Worm (Caenorhabditis elegans) whole organism, L4 larva: Measurements from ENCODE around the gene cdd-1.
A peak's percentile ranks its signal among the peaks of the same experiment; 100 is the strongest.

Experiments
- F37D6.2 ChIP-seq: sonication (generic microtip); optimal IDR thresholded peaks from 2 replicates; lab custom pipeline; 2016; ENCODE audit warnings: mild to moderate bottlenecking, missing genetic modification characterization, missing compliant biosample characterization
- F49E8.2 ChIP-seq: sonication (generic microtip); optimal IDR thresholded peaks from 2 replicates; lab custom pipeline; 2016; ENCODE audit warnings: missing compliant biosample characterization, mild to moderate bottlenecking, missing genetic modification characterization, borderline replicate concordance
- R02D3.7 ChIP-seq: fragments of 150-350 bp; sonication (generic microtip); optimal IDR thresholded peaks from 3 replicates; lab custom pipeline; 2014; ENCODE audit warnings: missing biosample characterization, missing genetic modification characterization
- T20F7.1 ChIP-seq: fragments of 200-800 bp; sonication (Bioruptor generic); optimal IDR thresholded peaks from 2 replicates; lab custom pipeline; 2018; ENCODE audit warnings: mild to moderate bottlenecking, missing genetic modification characterization, missing compliant biosample characterization
- Y48G9A.11 ChIP-seq: fragments of 200-800 bp; sonication (Bioruptor generic); IDR thresholded peaks from 2 replicates; pipeline ENCODE4 v1.3.6; 2022; ENCODE audit warnings: missing genetic modification reagents, missing genetic modification characterization, missing compliant biosample characterization
- Y75B8A.6 ChIP-seq: fragments of 200-800 bp; sonication (Bioruptor generic); IDR thresholded peaks from 2 replicates; pipeline ENCODE4 v1.3.6; 2022; ENCODE audit warnings: missing genetic modification reagents, missing genetic modification characterization, missing compliant biosample characterization
- aha-1 ChIP-seq: fragments of 150-350 bp; peaks from one replicate; lab custom pipeline; 2014; ENCODE audit warnings: missing biosample characterization, missing genetic modification characterization
- ceh-20 ChIP-seq: fragments of 200-800 bp; sonication (Bioruptor generic); IDR thresholded peaks from 2 replicates; pipeline ENCODE4 v1.3.6; 2022; ENCODE audit warnings: missing genetic modification reagents, missing genetic modification characterization, missing compliant biosample characterization
- ceh-44 ChIP-seq: fragments of 200-800 bp; sonication (Bioruptor generic); IDR thresholded peaks from 2 replicates; pipeline ENCODE4 v1.3.6; 2022; ENCODE audit warnings: missing genetic modification reagents, missing genetic modification characterization, missing compliant biosample characterization
- ces-1 ChIP-seq: fragments of 150-350 bp; sonication (generic microtip); optimal IDR thresholded peaks from 4 replicates; lab custom pipeline; 2014; ENCODE audit warnings: missing biosample characterization, missing genetic modification reagents, missing genetic modification characterization
- cey-2 ChIP-seq: sonication (generic microtip); optimal IDR thresholded peaks from 3 replicates; lab custom pipeline; 2017; ENCODE audit warnings: missing genetic modification characterization, mild to moderate bottlenecking, missing compliant biosample characterization, antibody characterized with exemption, borderline replicate concordance; ENCODE audit not compliant: insufficient read depth
- ctbp-1 ChIP-seq: fragments of 200-800 bp; sonication (Bioruptor generic); IDR thresholded peaks from 2 replicates; pipeline ENCODE4 v1.3.6; 2022; ENCODE audit warnings: missing genetic modification reagents, missing genetic modification characterization, missing compliant biosample characterization
- daf-12 ChIP-seq: fragments of 150-350 bp; optimal IDR thresholded peaks from 2 replicates; lab custom pipeline; 2014; ENCODE audit warnings: missing biosample characterization, missing genetic modification reagents, missing genetic modification characterization
- daf-19 ChIP-seq: fragments of 200-800 bp; sonication (Bioruptor generic); conservative IDR thresholded peaks from 2 replicates; pipeline ENCODE4 v1.3.6; 2022; ENCODE audit warnings: missing genetic modification characterization, missing compliant biosample characterization
- dmd-6 ChIP-seq: fragments of 200-800 bp; sonication (Bioruptor generic); IDR thresholded peaks from 2 replicates; pipeline ENCODE4 v1.3.6; 2022; ENCODE audit warnings: missing genetic modification reagents, missing genetic modification characterization, missing compliant biosample characterization
- dmd-8 ChIP-seq: fragments of 200-800 bp; sonication (Bioruptor generic); IDR thresholded peaks from 2 replicates; pipeline ENCODE4 v1.3.6; 2022; ENCODE audit warnings: missing genetic modification characterization, missing compliant biosample characterization
- dmd-9 ChIP-seq: fragments of 200-800 bp; sonication (Bioruptor generic); IDR thresholded peaks from 2 replicates; pipeline ENCODE4 v1.3.6; 2022; ENCODE audit warnings: missing genetic modification reagents, missing genetic modification characterization, missing compliant biosample characterization
- duxl-1 ChIP-seq: sonication (generic microtip); optimal IDR thresholded peaks from 2 replicates; lab custom pipeline; 2016; ENCODE audit warnings: mild to moderate bottlenecking, missing genetic modification characterization, moderate library complexity, missing compliant biosample characterization; ENCODE audit not compliant: poor library complexity
- fkh-10 ChIP-seq: fragments of 150-350 bp; optimal IDR thresholded peaks from 2 replicates; lab custom pipeline; 2014; ENCODE audit warnings: missing biosample characterization, missing genetic modification reagents, missing genetic modification characterization
- gei-8 ChIP-seq: fragments of 200-800 bp; sonication (Bioruptor generic); optimal IDR thresholded peaks from 2 replicates; lab custom pipeline; 2018; ENCODE audit warnings: mild to moderate bottlenecking, missing genetic modification characterization, missing compliant biosample characterization
- hif-1 ChIP-seq, 2 experiments: sonication (generic microtip); optimal IDR thresholded peaks; 2 replicates each; lab custom pipeline; 2016 to 2017; ENCODE audit warnings: missing compliant biosample characterization in 2 of 2, missing genetic modification characterization in 2 of 2, missing genetic modification reagents in 2 of 2, missing genotype in 2 of 2, mild to moderate bottlenecking in 1 of 2
- hlh-11 ChIP-seq: fragments of 200-800 bp; sonication (Bioruptor generic); optimal IDR thresholded peaks from 2 replicates; lab custom pipeline; 2018; ENCODE audit warnings: mild to moderate bottlenecking, missing genetic modification characterization, missing compliant biosample characterization
- hlh-30 ChIP-seq: sonication (generic microtip); optimal IDR thresholded peaks from 2 replicates; lab custom pipeline; 2017; ENCODE audit warnings: antibody characterized with exemption, mild to moderate bottlenecking, missing genetic modification characterization, missing compliant biosample characterization; ENCODE audit not compliant: insufficient read depth
- lim-7 ChIP-seq: fragments of 200-800 bp; sonication (Bioruptor generic); IDR thresholded peaks from 2 replicates; pipeline ENCODE4 v1.3.6; 2022; ENCODE audit warnings: missing genetic modification characterization, missing compliant biosample characterization
- lin-1 ChIP-seq: fragments of 200-800 bp; sonication (Bioruptor generic); IDR thresholded peaks from 2 replicates; pipeline ENCODE4 v1.3.6; 2022; ENCODE audit warnings: missing genetic modification reagents, missing genetic modification characterization, missing compliant biosample characterization
- lin-13 ChIP-seq: fragments of 150-350 bp; optimal IDR thresholded peaks from 2 replicates; lab custom pipeline; 2014; ENCODE audit warnings: missing biosample characterization, missing genetic modification reagents, missing genetic modification characterization
- lin-29 ChIP-seq: fragments of 200-800 bp; sonication (Bioruptor generic); IDR thresholded peaks from 2 replicates; pipeline ENCODE4 v1.3.6; 2022; ENCODE audit warnings: missing genetic modification reagents, missing genetic modification characterization, missing compliant biosample characterization
- lir-3 ChIP-seq: sonication (generic microtip); optimal IDR thresholded peaks from 2 replicates; lab custom pipeline; 2016; ENCODE audit warnings: mild to moderate bottlenecking, missing genetic modification characterization, missing compliant biosample characterization
- madf-5 ChIP-seq, 2 experiments: fragments of 200-800 bp; sonication (Bioruptor generic); IDR thresholded peaks; 2 replicates each; pipeline ENCODE4 v1.3.6; 2022; ENCODE audit warnings: missing compliant biosample characterization in 2 of 2, missing genetic modification characterization in 2 of 2
- mes-2 ChIP-seq: sonication (generic microtip); optimal IDR thresholded peaks from 2 replicates; lab custom pipeline; 2016; ENCODE audit warnings: missing genotype, mild to moderate bottlenecking, missing genetic modification characterization, missing compliant biosample characterization; ENCODE audit not compliant: poor library complexity, severe bottlenecking
- mxl-2 ChIP-seq: fragments of 200-800 bp; sonication (Bioruptor generic); conservative IDR thresholded peaks from 2 replicates; pipeline ENCODE4 v1.3.6; 2022; ENCODE audit warnings: missing genetic modification reagents, missing genetic modification characterization, missing compliant biosample characterization
- mxl-3 ChIP-seq: fragments of 200-800 bp; sonication (Bioruptor generic); optimal IDR thresholded peaks from 2 replicates; lab custom pipeline; 2018; ENCODE audit warnings: mild to moderate bottlenecking, missing genetic modification characterization, missing compliant biosample characterization
- nhr-102 ChIP-seq: sonication (generic microtip); optimal IDR thresholded peaks from 2 replicates; lab custom pipeline; 2016; ENCODE audit warnings: mild to moderate bottlenecking, missing genetic modification characterization, moderate library complexity, missing compliant biosample characterization
- nhr-111 ChIP-seq: fragments of 200-800 bp; sonication (Bioruptor generic); optimal IDR thresholded peaks from 2 replicates; lab custom pipeline; 2018; ENCODE audit warnings: mild to moderate bottlenecking, missing genetic modification characterization, missing compliant biosample characterization
- nhr-25 ChIP-seq: sonication (generic microtip); optimal IDR thresholded peaks from 2 replicates; lab custom pipeline; 2017; ENCODE audit warnings: missing genetic modification characterization, mild to moderate bottlenecking, missing compliant biosample characterization, antibody characterized with exemption, moderate library complexity, borderline replicate concordance; ENCODE audit not compliant: insufficient read depth
- nhr-28 ChIP-seq: fragments of 150-350 bp; optimal IDR thresholded peaks from 2 replicates; lab custom pipeline; 2014; ENCODE audit warnings: missing biosample characterization, missing genetic modification characterization
- nhr-42 ChIP-seq: fragments of 200-800 bp; sonication (Bioruptor generic); IDR thresholded peaks from 2 replicates; pipeline ENCODE4 v1.3.6; 2022; ENCODE audit warnings: missing genetic modification characterization, missing compliant biosample characterization
- nhr-76 ChIP-seq: fragments of 150-350 bp; optimal IDR thresholded peaks from 2 replicates; lab custom pipeline; 2014; ENCODE audit warnings: missing biosample characterization, missing genetic modification characterization
- rbr-2 ChIP-seq: sonication (generic microtip); optimal IDR thresholded peaks from 2 replicates; lab custom pipeline; 2016; ENCODE audit warnings: missing genotype, missing genetic modification characterization, missing compliant biosample characterization
- set-16 ChIP-seq: fragments of 200-800 bp; sonication (Bioruptor generic); IDR thresholded peaks from 2 replicates; pipeline ENCODE4 v1.3.6; 2022; ENCODE audit warnings: missing genetic modification reagents, missing genetic modification characterization, missing compliant biosample characterization
- snpc-1.2 ChIP-seq: fragments of 200-800 bp; sonication (Bioruptor generic); IDR thresholded peaks from 2 replicates; pipeline ENCODE4 v1.3.6; 2022; ENCODE audit warnings: missing genetic modification reagents, missing genetic modification characterization, missing compliant biosample characterization
- snpc-4 ChIP-seq: fragments of 150-350 bp; optimal IDR thresholded peaks from 2 replicates; lab custom pipeline; 2014; ENCODE audit warnings: missing biosample characterization, missing genetic modification characterization
- unc-130 ChIP-seq: sonication (generic microtip); optimal IDR thresholded peaks from 2 replicates; lab custom pipeline; 2016; ENCODE audit warnings: missing genetic modification reagents, missing genetic modification characterization, missing compliant biosample characterization
- unc-62 ChIP-seq, 3 experiments: fragments of 150-350 bp in 1 of 3; sonication (generic microtip); optimal IDR thresholded peaks in 2 of 3; peaks in 1 of 3; 1 replicate in 1 of 3; 2 replicates in 2 of 3; lab custom pipeline; 2014 to 2017; ENCODE audit warnings: missing biosample characterization in 3 of 3, missing genetic modification characterization in 3 of 3, missing genetic modification reagents in 3 of 3, missing genotype in 1 of 3
- vab-7 ChIP-seq: fragments of 200-800 bp; sonication (Bioruptor generic); IDR thresholded peaks from 2 replicates; pipeline ENCODE4 v1.3.6; 2022; ENCODE audit warnings: missing genetic modification reagents, missing genetic modification characterization, missing compliant biosample characterization
- zfp-2 ChIP-seq: sonication (generic microtip); optimal IDR thresholded peaks from 2 replicates; lab custom pipeline; 2016; ENCODE audit warnings: mild to moderate bottlenecking, missing genetic modification characterization, missing compliant biosample characterization
- zfp-3 ChIP-seq: fragments of 200-800 bp; sonication (Bioruptor generic); conservative IDR thresholded peaks from 2 replicates; pipeline ENCODE4 v1.3.6; 2022; ENCODE audit warnings: missing genetic modification reagents, missing genetic modification characterization, missing compliant biosample characterization
- zip-2 ChIP-seq: fragments of 150-350 bp; optimal IDR thresholded peaks from 2 replicates; lab custom pipeline; 2014; ENCODE audit warnings: missing biosample characterization, missing genetic modification characterization
- ztf-11 ChIP-seq: fragments of 150-350 bp; optimal IDR thresholded peaks from 2 replicates; lab custom pipeline; 2014; ENCODE audit warnings: missing biosample characterization, missing genetic modification characterization
- ztf-7 ChIP-seq: fragments of 150-350 bp; optimal IDR thresholded peaks from 2 replicates; lab custom pipeline; 2014; ENCODE audit warnings: missing biosample characterization, missing genetic modification characterization

cdd-1 gene

ce11 chrX:8235994-8236393 lies 25.0 kb upstream of the cdd-1 start, which contains the start of gene M60.4 (continued):
- TF ChIP-seq snpc-1.2 (GFP tag; lab: Robert Waterston, UW) (no peak), lir-3 (tag; lab: Kevin White, UChicago) (no peak), F49E8.2 (tag; lab: Kevin White, UChicago) (no peak), nhr-28 (tag; lab: Kevin White, UChicago) (peak; percentile 62), unc-130 (no peak), daf-12 (tag; lab: Kevin White, UChicago) (no peak), dmd-9 (no peak), nhr-42 (GFP tag; lab: Robert Waterston, UW) (no peak), Y75B8A.6 (GFP tag; lab: Robert Waterston, UW) (no peak), mes-2 (peak; percentile 17), R02D3.7 (tag; lab: Kevin White, UChicago) (no peak), lin-13 (GFP tag; lab: Kevin White, UChicago) (no peak), Y48G9A.11 (no peak), nhr-102 (tag; lab: Kevin White, UChicago) (no peak), daf-19 (GFP tag; lab: Robert Waterston, UW) (no peak), hif-1 (tag; optimal IDR thresholded peaks at IDR 0.05; lab: Kevin White, UChicago) (peak in 1 of 2 experiments; percentile 28), nhr-76 (no peak), nhr-25 (peak; percentile 18), madf-5 (GFP tag; IDR thresholded peaks at IDR 0.05; lab: Robert Waterston, UW) (no peak), unc-62 (GFP tag; optimal IDR thresholded peaks at IDR 0.05 in 1 of 2; lab: Kevin White, UChicago) (peak in 1 of 2 experiments; percentile 100), unc-62 (tag; optimal IDR thresholded peaks at IDR 0.05; lab: Kevin White, UChicago) (no peak), F37D6.2 (tag; lab: Kevin White, UChicago) (no peak), aha-1 (tag; lab: Kevin White, UChicago) (peak; percentile 78), fkh-10 (no peak), set-16 (GFP tag; lab: Robert Waterston, UW) (no peak), ceh-44 (GFP tag; lab: Robert Waterston, UW) (no peak), gei-8 (GFP tag; lab: Kevin White, UChicago) (no peak), lim-7 (GFP tag; lab: Robert Waterston, UW) (no peak), zip-2 (no peak), snpc-4 (tag; lab: Kevin White, UChicago) (no peak), lin-29 (GFP tag; lab: Robert Waterston, UW) (no peak), ztf-7 (no peak), vab-7 (GFP tag; lab: Robert Waterston, UW) (no peak), ctbp-1 (no peak), mxl-3 (GFP tag; lab: Kevin White, UChicago) (peak; percentile 57), hlh-30 (tag; lab: Kevin White, UChicago) (peak; percentile 95), lin-1 (GFP tag; lab: Robert Waterston, UW) (no peak), nhr-111 (no peak), rbr-2 (tag; lab: Kevin White, UChicago) (no peak), T20F7.1 (GFP tag; lab: Kevin White, UChicago) (no peak), cey-2 (tag; lab: Kevin White, UChicago) (no peak), mxl-2 (GFP tag; lab: Robert Waterston, UW) (no peak), dmd-6 (GFP tag; lab: Robert Waterston, UW) (peak; percentile 64), duxl-1 (tag; lab: Kevin White, UChicago) (no peak), hlh-11 (tag; lab: Kevin White, UChicago) (peak; percentile 74), ces-1 (GFP tag; lab: Kevin White, UChicago) (no peak), zfp-3 (GFP tag; lab: Robert Waterston, UW) (no peak), zfp-2 (tag; lab: Kevin White, UChicago) (no peak), ztf-11 (tag; lab: Kevin White, UChicago) (no peak), dmd-8 (GFP tag; lab: Robert Waterston, UW) (no peak), ceh-20 (GFP tag; lab: Robert Waterston, UW) (peak; percentile 55; the same call in 1 of the 2 replicates)
